Worm (Caenorhabditis elegans): ENCODE measurements around the gene T06A10.107.
"Not testable (repeated sequence)": the region's sequence is repeated elsewhere in the genome, so short reads cannot be mapped to it uniquely, and the experiment has no call there.

DNA sequence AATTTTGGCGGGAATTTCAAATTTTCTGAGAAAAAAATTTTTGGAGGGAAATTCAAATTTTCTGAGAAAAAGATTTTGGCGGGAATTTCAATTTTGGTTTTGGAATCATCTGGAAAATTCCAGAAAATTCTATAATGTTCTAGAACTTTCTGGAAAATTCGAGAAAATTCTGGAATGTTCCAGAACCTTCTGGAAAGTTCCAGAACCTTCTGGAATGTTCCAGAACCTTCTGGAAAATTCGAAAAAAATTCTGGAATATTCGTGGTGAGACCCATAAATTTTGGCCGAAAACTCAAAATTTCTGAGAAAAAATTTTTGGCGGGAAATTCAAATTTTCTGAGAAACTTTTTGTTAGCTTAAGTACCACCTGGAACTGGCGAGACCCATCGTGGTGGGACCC, 15.1 kb downstream of the T06A10.107 start:
- TF ChIP-seq unc-62 (GFP tag; optimal IDR thresholded peaks at IDR 0.05 in 1 of 2); unc-62 (tag; optimal IDR thresholded peaks at IDR 0.05); T26A8.4 (GFP tag; IDR thresholded peaks at IDR 0.05); attf-4 (tag; optimal IDR thresholded peaks at IDR 0.05); lin-39 (tag; optimal IDR thresholded peaks at IDR 0.05); fos-1 (tag; optimal IDR thresholded peaks at IDR 0.05); nhr-25 (tag; optimal IDR thresholded peaks at IDR 0.05; ENCODE audit: borderline replicate concordance, insufficient read depth); spr-1 (tag; optimal IDR thresholded peaks at IDR 0.05); ceh-44 (GFP tag; IDR thresholded peaks at IDR 0.05); zag-1 (tag; optimal IDR thresholded peaks at IDR 0.05); Y5F2A.4 (GFP tag; optimal IDR thresholded peaks at IDR 0.05); skn-1 (tag; optimal IDR thresholded peaks at IDR 0.05); lin-13 (GFP tag; optimal IDR thresholded peaks at IDR 0.05): not testable (repeated sequence)
